Fruit fly (Drosophila melanogaster) whole organism, embryonic: ENCODE data around the gene CG3919.

Source experiments
- Atf6 ChIP-seq: fragments of 200-800 bp; sonication (Bioruptor generic); IDR thresholded peaks from 2 replicates; pipeline ENCODE4 v1.3.6; 2022; ENCODE audit warnings: missing biosample characterization, missing genetic modification characterization
- CG10274 ChIP-seq: fragments of 200-800 bp; sonication (Bioruptor generic); optimal IDR thresholded peaks from 3 replicates; lab custom pipeline; 2017; ENCODE audit warnings: missing biosample characterization, mild to moderate bottlenecking, missing genetic modification characterization
- CG10959 ChIP-seq: fragments of 200-800 bp; sonication (Bioruptor generic); IDR thresholded peaks from 2 replicates; pipeline ENCODE4 v1.3.6; 2022; ENCODE audit warnings: missing biosample characterization, missing genetic modification characterization
- CG11504 ChIP-seq: fragments of 200-800 bp; sonication (Bioruptor generic); optimal IDR thresholded peaks from 3 replicates; lab custom pipeline; 2019; ENCODE audit warnings: missing biosample characterization, mild to moderate bottlenecking, missing genetic modification characterization, moderate library complexity
- CG11695 ChIP-seq: fragments of 200-800 bp; sonication (Bioruptor generic); IDR thresholded peaks from 3 replicates; pipeline ENCODE4 v1.3.6; 2022; ENCODE audit warnings: missing biosample characterization, missing genetic modification characterization
- CG12299 ChIP-seq: fragments of 200-800 bp; sonication (Bioruptor generic); optimal IDR thresholded peaks from 2 replicates; lab custom pipeline; 2018; ENCODE audit warnings: missing biosample characterization, mild to moderate bottlenecking, missing genetic modification characterization
- CG12391 ChIP-seq: fragments of 200-800 bp; sonication (Bioruptor generic); optimal IDR thresholded peaks from 3 replicates; lab custom pipeline; 2018; ENCODE audit warnings: missing biosample characterization, mild to moderate bottlenecking, missing genetic modification characterization, moderate library complexity
- CG14710 ChIP-seq: fragments of 200-800 bp; sonication (Bioruptor generic); optimal IDR thresholded peaks from 3 replicates; lab custom pipeline; 2019; ENCODE audit warnings: missing biosample characterization, mild to moderate bottlenecking, missing genetic modification characterization, moderate library complexity
- CG16863 ChIP-seq: fragments of 200-800 bp; sonication (Bioruptor generic); optimal IDR thresholded peaks from 3 replicates; lab custom pipeline; 2016; ENCODE audit warnings: missing biosample characterization, missing genetic modification characterization
- CG17829 ChIP-seq: fragments of 200-800 bp; optimal IDR thresholded peaks from 2 replicates; lab custom pipeline; 2019; ENCODE audit warnings: missing biosample characterization, mild to moderate bottlenecking, missing genetic modification characterization, moderate library complexity
- CG18262 ChIP-seq: fragments of 200-800 bp; optimal IDR thresholded peaks from 3 replicates; lab custom pipeline; 2019; ENCODE audit warnings: missing biosample characterization, mild to moderate bottlenecking, missing genetic modification characterization, moderate library complexity
- CG2678 ChIP-seq: fragments of 200-800 bp; sonication (Bioruptor generic); optimal IDR thresholded peaks from 3 replicates; lab custom pipeline; 2019; ENCODE audit warnings: missing biosample characterization, mild to moderate bottlenecking, missing genetic modification characterization, moderate library complexity
- CG30020 ChIP-seq: fragments of 200-800 bp; optimal IDR thresholded peaks from 2 replicates; lab custom pipeline; 2019; ENCODE audit warnings: missing biosample characterization, mild to moderate bottlenecking, missing genetic modification characterization, moderate library complexity
- CG32767 ChIP-seq: fragments of 200-800 bp; sonication (Bioruptor generic); IDR thresholded peaks from 2 replicates; pipeline ENCODE4 v1.3.6; 2022; ENCODE audit warnings: missing biosample characterization, missing genetic modification characterization
- CG4360 ChIP-seq: fragments of 200-800 bp; sonication (Bioruptor generic); IDR thresholded peaks from 2 replicates; pipeline ENCODE4 v1.3.6; 2022; ENCODE audit warnings: missing biosample characterization, missing genetic modification characterization
- CG4424 ChIP-seq: fragments of 200-800 bp; sonication (Bioruptor generic); optimal IDR thresholded peaks from 3 replicates; lab custom pipeline; 2016; ENCODE audit warnings: missing biosample characterization, missing genetic modification characterization
- CG5180 ChIP-seq: fragments of 200-800 bp; sonication (Bioruptor generic); optimal IDR thresholded peaks from 3 replicates; lab custom pipeline; 2017; ENCODE audit warnings: missing biosample characterization, missing genetic modification characterization, mild to moderate bottlenecking, moderate library complexity, missing genetic modification reagents
- CG6683 ChIP-seq: fragments of 200-800 bp; sonication (Bioruptor generic); optimal IDR thresholded peaks from 2 replicates; lab custom pipeline; 2017; ENCODE audit warnings: missing biosample characterization, mild to moderate bottlenecking, missing genetic modification characterization, missing genetic modification reagents
- CG7963 ChIP-seq: fragments of 200-800 bp; sonication (Bioruptor generic); IDR thresholded peaks from 3 replicates; pipeline ENCODE4 v1.3.6; 2022; ENCODE audit warnings: missing biosample characterization, missing genetic modification characterization; ENCODE audit not compliant: partially characterized antibody
- CG8359 ChIP-seq: fragments of 200-800 bp; sonication (Bioruptor generic); optimal IDR thresholded peaks from 2 replicates; lab custom pipeline; 2017; ENCODE audit warnings: missing biosample characterization, mild to moderate bottlenecking, missing genetic modification characterization, borderline replicate concordance
- CG8388 ChIP-seq: fragments of 200-800 bp; sonication (Bioruptor generic); optimal IDR thresholded peaks from 2 replicates; lab custom pipeline; 2019; ENCODE audit warnings: missing biosample characterization, mild to moderate bottlenecking, missing genetic modification characterization, moderate library complexity
- CG8924 ChIP-seq: fragments of 200-800 bp; optimal IDR thresholded peaks from 3 replicates; lab custom pipeline; 2019; ENCODE audit warnings: missing biosample characterization, mild to moderate bottlenecking, missing genetic modification characterization, moderate library complexity
- Dek ChIP-seq: fragments of 200-800 bp; sonication (Bioruptor generic); optimal IDR thresholded peaks from 3 replicates; lab custom pipeline; 2019; ENCODE audit warnings: missing biosample characterization, mild to moderate bottlenecking, missing genetic modification characterization, moderate library complexity
- HmgD ChIP-seq: fragments of 200-800 bp; sonication (Bioruptor generic); optimal IDR thresholded peaks from 3 replicates; lab custom pipeline; 2016; ENCODE audit warnings: missing biosample characterization, missing genetic modification characterization
- Hmr ChIP-seq: fragments of 200-800 bp; sonication (Bioruptor generic); optimal IDR thresholded peaks from 3 replicates; lab custom pipeline; 2017; ENCODE audit warnings: mild to moderate bottlenecking, missing biosample characterization, missing genetic modification reagents, missing genetic modification characterization
- PHDP ChIP-seq: fragments of 200-800 bp; sonication (Bioruptor generic); optimal IDR thresholded peaks from 3 replicates; lab custom pipeline; 2018; ENCODE audit warnings: missing biosample characterization, mild to moderate bottlenecking, missing genetic modification characterization, moderate library complexity
- Sox100B ChIP-seq: fragments of 200-800 bp; sonication (Bioruptor generic); optimal IDR thresholded peaks from 3 replicates; lab custom pipeline; 2018; ENCODE audit warnings: missing biosample characterization, mild to moderate bottlenecking, missing genetic modification characterization
- Trl ChIP-seq, 3 experiments: fragments of >200 bp in 2 of 3; fragments of 200-800 bp in 1 of 3; sonication (Bioruptor generic) in 1 of 3; optimal IDR thresholded peaks; 2 replicates in 1 of 3; 3 replicates in 2 of 3; lab custom pipeline; 2016 to 2017; ENCODE audit warnings: missing biosample characterization in 1 of 3, missing genetic modification characterization in 1 of 3
- ci ChIP-seq: fragments of 200-800 bp; sonication (Bioruptor generic); IDR thresholded peaks from 3 replicates; pipeline ENCODE4 v1.3.6; 2022; ENCODE audit warnings: missing biosample characterization, missing genetic modification characterization
- corto ChIP-seq: fragments of 200-800 bp; sonication (Bioruptor generic); optimal IDR thresholded peaks from 2 replicates; lab custom pipeline; 2016; ENCODE audit warnings: missing biosample characterization, mild to moderate bottlenecking, missing genetic modification characterization, moderate library complexity
- danr ChIP-seq: fragments of 200-800 bp; sonication (Bioruptor generic); IDR thresholded peaks from 2 replicates; pipeline ENCODE4 v1.3.6; 2022; ENCODE audit warnings: missing biosample characterization, missing genetic modification characterization
- dpn ChIP-seq, 2 experiments: fragments of 200-800 bp; sonication (Bioruptor generic); optimal IDR thresholded peaks; 3 replicates each; lab custom pipeline; 2016; ENCODE audit warnings: missing biosample characterization in 2 of 2, missing genetic modification characterization in 2 of 2
- esg ChIP-seq: fragments of 200-800 bp; sonication (Bioruptor generic); conservative IDR thresholded peaks from 2 replicates; pipeline ENCODE4 v1.3.6; 2022; ENCODE audit warnings: missing biosample characterization, missing genetic modification characterization
- gem ChIP-seq: fragments of 200-800 bp; sonication (Bioruptor generic); optimal IDR thresholded peaks from 2 replicates; lab custom pipeline; 2019; ENCODE audit warnings: missing biosample characterization, mild to moderate bottlenecking, missing genetic modification characterization, moderate library complexity
- hth ChIP-seq: fragments of >200 bp; optimal IDR thresholded peaks from 2 replicates; lab custom pipeline; 2017; ENCODE audit warnings: inconsistent platforms
- lmd ChIP-seq: fragments of 200-800 bp; sonication (Bioruptor generic); IDR thresholded peaks from 2 replicates; pipeline ENCODE4 v1.3.6; 2022; ENCODE audit warnings: missing biosample characterization, missing genetic modification characterization
- onecut ChIP-seq: fragments of 200-800 bp; sonication (Bioruptor generic); IDR thresholded peaks from 2 replicates; pipeline ENCODE4 v1.3.6; 2022; ENCODE audit warnings: missing biosample characterization, missing genetic modification characterization
- pan ChIP-seq, 4 experiments: fragments of >200 bp in 3 of 4; fragments of 200-800 bp in 1 of 4; sonication (Bioruptor generic) in 1 of 4; optimal IDR thresholded peaks in 3 of 4; IDR thresholded peaks in 1 of 4; 2 replicates each; pipeline versions ENCODE4 v1.3.6 to Lab custom; 2017 to 2022; ENCODE audit warnings: missing biosample characterization in 2 of 4, missing genetic modification characterization in 2 of 4, mixed read lengths in 1 of 4
- prd ChIP-seq, 3 experiments: fragments of >200 bp in 2 of 3; fragments of 200-800 bp in 1 of 3; sonication (Bioruptor generic) in 1 of 3; optimal IDR thresholded peaks in 2 of 3; IDR thresholded peaks in 1 of 3; 2 replicates in 2 of 3; 3 replicates in 1 of 3; pipeline versions ENCODE4 v1.3.6 to Lab custom; 2017 to 2022; ENCODE audit warnings: missing biosample characterization in 1 of 3, missing genetic modification characterization in 1 of 3
- salm ChIP-seq: fragments of 200-800 bp; sonication (Bioruptor generic); optimal IDR thresholded peaks from 2 replicates; lab custom pipeline; 2018; ENCODE audit warnings: missing biosample characterization, mild to moderate bottlenecking, missing genetic modification characterization
- schlank ChIP-seq: fragments of 200-800 bp; sonication (Bioruptor generic); optimal IDR thresholded peaks from 2 replicates; lab custom pipeline; 2018; ENCODE audit warnings: missing biosample characterization, mild to moderate bottlenecking, missing genetic modification characterization
- seq ChIP-seq: fragments of 200-800 bp; sonication (Bioruptor generic); IDR thresholded peaks from 2 replicates; pipeline ENCODE4 v1.3.6; 2022; ENCODE audit warnings: missing biosample characterization, missing genetic modification characterization
- so ChIP-seq: fragments of 200-800 bp; sonication (Bioruptor generic); IDR thresholded peaks from 3 replicates; pipeline ENCODE4 v1.3.6; 2022; ENCODE audit warnings: missing biosample characterization, missing genetic modification characterization
- stc ChIP-seq: fragments of 200-800 bp; sonication (Bioruptor generic); IDR thresholded peaks from 2 replicates; pipeline ENCODE4 v1.3.6; 2022; ENCODE audit warnings: missing biosample characterization, missing genetic modification characterization
- tap ChIP-seq: fragments of 200-800 bp; optimal IDR thresholded peaks from 3 replicates; lab custom pipeline; 2019; ENCODE audit warnings: missing biosample characterization, mild to moderate bottlenecking, missing genetic modification characterization, moderate library complexity
- tgo ChIP-seq: fragments of 200-800 bp; sonication (Bioruptor generic); IDR thresholded peaks from 3 replicates; pipeline ENCODE4 v1.3.6; 2022; ENCODE audit warnings: missing biosample characterization, missing genetic modification characterization
- tio ChIP-seq: fragments of 200-800 bp; sonication (Bioruptor generic); optimal IDR thresholded peaks from 2 replicates; lab custom pipeline; 2017; ENCODE audit warnings: missing biosample characterization, missing genetic modification characterization, inconsistent platforms

Gene CG3919

DNA sequence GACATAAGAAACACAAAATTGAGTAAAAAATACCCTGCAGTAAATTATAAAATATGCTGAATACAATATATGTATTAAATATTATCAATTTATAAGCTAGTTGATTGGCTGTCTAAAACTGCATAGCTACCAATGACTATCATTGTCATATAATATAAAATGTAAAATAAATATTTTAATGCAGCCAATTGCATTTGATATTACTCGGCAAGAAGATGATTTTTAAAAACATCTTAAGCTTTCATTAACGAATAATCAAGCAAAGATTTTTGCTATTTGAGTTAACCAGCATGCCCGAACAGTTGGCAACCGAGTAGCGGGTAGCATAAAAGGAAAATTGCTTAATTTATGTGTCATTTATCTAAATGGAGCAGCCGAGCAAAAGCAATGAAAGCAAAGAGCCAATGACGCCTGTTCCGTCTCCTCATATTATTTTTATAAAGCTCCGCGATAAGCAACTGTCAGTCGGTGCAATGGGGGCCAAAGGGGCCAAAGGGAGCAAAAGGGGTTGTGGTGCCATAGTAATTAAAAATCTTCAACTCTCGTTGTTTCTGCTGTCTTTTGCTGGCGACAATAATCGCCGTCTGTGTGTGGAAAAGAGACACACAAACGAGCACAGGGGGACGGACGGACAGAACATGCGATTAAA lies 47.2 kb upstream of the CG3919 start (continued):
- TF ChIP-seq CG6683 (GFP tag; lab: Kevin White, UChicago) (no peak), CG7963 (GFP tag; lab: Robert Waterston, UW) (no peak), HmgD (GFP tag; lab: Kevin White, UChicago) (no peak), CG8924 (tag; lab: Kevin White, UChicago) (peak; percentile 57), so (GFP tag; lab: Robert Waterston, UW) (0 out of 3 replicates have a peak, but pooled peaks have one; percentile 30), CG11504 (tag; lab: Kevin White, UChicago) (peak; percentile 83), Atf6 (GFP tag; lab: Robert Waterston, UW) (0 out of 2 replicates have a peak, but pooled peaks have one; percentile 34), prd (optimal IDR thresholded peaks at IDR 0.05; lab: Kevin White, UChicago) (no peak), prd (GFP tag; IDR thresholded peaks at IDR 0.05; lab: Robert Waterston, UW) (peak; percentile 59; the same call in 2 of the 3 replicates), danr (GFP tag; lab: Robert Waterston, UW) (0 out of 2 replicates have a peak, but pooled peaks have one; percentile 7), corto (GFP tag; lab: Kevin White, UChicago) (no peak), tap (tag; lab: Kevin White, UChicago) (peak; percentile 25), seq (GFP tag; lab: Robert Waterston, UW) (peak; percentile 18; the same call in 1 of the 2 replicates), ci (GFP tag; lab: Robert Waterston, UW) (0 out of 3 replicates have a peak, but pooled peaks have one; percentile 32), Dek (peak; percentile 17), CG18262 (peak; percentile 70), CG4360 (GFP tag; lab: Robert Waterston, UW) (no peak), CG5180 (GFP tag; lab: Kevin White, UChicago) (no peak), CG30020 (tag; lab: Kevin White, UChicago) (peak; percentile 7), CG8359 (GFP tag; lab: Kevin White, UChicago) (no peak), CG12391 (tag; lab: Kevin White, UChicago) (peak; percentile 41), CG4424 (peak; percentile 34), hth (lab: Kevin White, UChicago) (no peak), CG11695 (GFP tag; lab: Robert Waterston, UW) (peak; percentile 54; the same call in 2 of the 3 replicates), Trl (optimal IDR thresholded peaks at IDR 0.05; lab: Kevin White, UChicago) (no peak), Trl (GFP tag; optimal IDR thresholded peaks at IDR 0.05; lab: Kevin White, UChicago) (no peak), esg (GFP tag; lab: Robert Waterston, UW) (peak; percentile 52), CG32767 (GFP tag; lab: Robert Waterston, UW) (peak; percentile 23; the same call in 1 of the 2 replicates), lmd (GFP tag; lab: Robert Waterston, UW) (peak; percentile 44), tio (peak; percentile 38), schlank (no peak), Sox100B (GFP tag; lab: Kevin White, UChicago) (peak; percentile 70), salm (no peak), gem (tag; lab: Kevin White, UChicago) (peak; percentile 80), tgo (GFP tag; lab: Robert Waterston, UW) (peak; percentile 44; the same call in 1 of the 3 replicates), CG14710 (peak; percentile 29), CG16863 (GFP tag; lab: Kevin White, UChicago) (no peak), pan (optimal IDR thresholded peaks at IDR 0.05; lab: Kevin White, UChicago) (no peak), pan (GFP tag; optimal IDR thresholded peaks at IDR 0.05 in 1 of 2, IDR thresholded peaks at IDR 0.05 in 1 of 2) (no peak), CG17829 (tag; lab: Kevin White, UChicago) (peak; percentile 39), stc (peak; percentile 37; the same call in 1 of the 2 replicates), onecut (no peak), CG2678 (tag; lab: Kevin White, UChicago) (peak; percentile 61), CG10274 (GFP tag; lab: Kevin White, UChicago) (peak; percentile 11), Hmr (GFP tag; lab: Kevin White, UChicago) (peak; percentile 21), PHDP (tag; lab: Kevin White, UChicago) (peak; percentile 45), CG8388 (peak; percentile 38), CG12299 (tag; lab: Kevin White, UChicago) (no peak), CG10959 (GFP tag; lab: Robert Waterston, UW) (no peak), dpn (GFP tag; optimal IDR thresholded peaks at IDR 0.05; lab: Kevin White, UChicago) (peak in 1 of 2 experiments; percentile 31)
